Worm (Caenorhabditis elegans) whole organism, mixed stage, embryonic: ENCODE results near the gene hpo-33.

Experiments
- blmp-1 ChIP-seq: fragments of 150-350 bp; optimal IDR thresholded peaks from 2 replicates; lab custom pipeline; 2014; ENCODE audit warnings: missing biosample characterization, missing genetic modification characterization
- ces-1 ChIP-seq: fragments of 150-350 bp; optimal IDR thresholded peaks from 2 replicates; lab custom pipeline; 2014; ENCODE audit warnings: missing biosample characterization, missing genetic modification reagents, missing genetic modification characterization
- elt-1 ChIP-seq: sonication (generic microtip); optimal IDR thresholded peaks from 2 replicates; lab custom pipeline; 2017; ENCODE audit warnings: missing genetic modification characterization, mild to moderate bottlenecking, missing compliant biosample characterization, antibody characterized with exemption, moderate library complexity, borderline replicate concordance; ENCODE audit not compliant: insufficient read depth
- lsy-2 ChIP-seq: fragments of 150-350 bp; optimal IDR thresholded peaks from 2 replicates; lab custom pipeline; 2014; ENCODE audit warnings: missing biosample characterization, missing genetic modification characterization
- mab-5 ChIP-seq: fragments of 150-350 bp; optimal IDR thresholded peaks from 2 replicates; lab custom pipeline; 2014; ENCODE audit warnings: missing biosample characterization, missing genetic modification characterization
- mep-1 ChIP-seq: fragments of 150-350 bp; optimal IDR thresholded peaks from 2 replicates; lab custom pipeline; 2017; ENCODE audit warnings: missing biosample characterization, missing genetic modification reagents, missing genetic modification characterization, inconsistent platforms
- mls-2 ChIP-seq: sonication (generic microtip); optimal IDR thresholded peaks from 2 replicates; lab custom pipeline; 2016; ENCODE audit warnings: mild to moderate bottlenecking, missing genetic modification characterization, moderate library complexity, missing compliant biosample characterization
- nhr-12 ChIP-seq: fragments of 150-350 bp; optimal IDR thresholded peaks from 2 replicates; lab custom pipeline; 2014; ENCODE audit warnings: missing biosample characterization, missing genetic modification characterization
- nhr-237 ChIP-seq: fragments of 150-350 bp; optimal IDR thresholded peaks from 2 replicates; lab custom pipeline; 2014; ENCODE audit warnings: missing biosample characterization, missing genetic modification characterization
- nhr-76 ChIP-seq: sonication (generic microtip); optimal IDR thresholded peaks from 2 replicates; lab custom pipeline; 2017; ENCODE audit warnings: missing biosample characterization, missing genetic modification characterization
- sem-2 ChIP-seq: fragments of 200-800 bp; sonication (Bioruptor generic); optimal IDR thresholded peaks from 2 replicates; lab custom pipeline; 2018; ENCODE audit warnings: mild to moderate bottlenecking, missing genetic modification characterization, missing compliant biosample characterization
- snpc-4 ChIP-seq: fragments of 150-350 bp; optimal IDR thresholded peaks from 2 replicates; lab custom pipeline; 2014; ENCODE audit warnings: missing biosample characterization, missing genetic modification characterization
- sptf-1 ChIP-seq: sonication (generic microtip); optimal IDR thresholded peaks from 2 replicates; lab custom pipeline; 2017; ENCODE audit warnings: mild to moderate bottlenecking, missing genetic modification characterization, moderate library complexity, missing compliant biosample characterization
- unc-62 ChIP-seq: fragments of 150-350 bp; optimal IDR thresholded peaks from 2 replicates; lab custom pipeline; 2014; ENCODE audit warnings: missing biosample characterization, missing genetic modification reagents, missing genetic modification characterization

DNA sequence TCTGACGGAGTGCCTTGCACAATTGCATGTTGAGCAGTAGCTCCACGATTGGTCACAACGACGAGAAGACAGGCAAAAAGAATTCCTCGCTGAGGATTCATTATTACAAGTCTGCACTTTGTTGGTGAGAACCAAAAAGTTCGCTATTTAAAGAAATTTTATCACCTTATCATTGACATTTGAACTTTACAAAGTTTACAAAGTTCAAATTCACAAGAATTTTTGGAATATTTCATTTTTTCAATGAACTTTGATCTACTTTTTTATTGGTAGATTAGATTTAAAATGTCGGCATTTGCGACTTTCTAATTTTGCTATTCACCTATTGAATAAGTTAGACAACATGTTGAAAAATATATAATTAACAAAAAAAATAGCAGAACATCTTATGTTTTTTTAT lies 16.1 kb upstream of the hpo-33 start, which contains the start of gene F49H6.15:
- TF ChIP-seq elt-1 (tag; lab: Kevin White, UChicago) (no peak), snpc-4 (tag; lab: Kevin White, UChicago) (no peak), nhr-12 (tag; lab: Kevin White, UChicago) (no peak), ces-1 (GFP tag; lab: Kevin White, UChicago) (no peak), mls-2 (tag; lab: Kevin White, UChicago) (no peak), lsy-2 (tag; lab: Kevin White, UChicago) (no peak), nhr-76 (tag; lab: Kevin White, UChicago) (no peak), unc-62 (no peak), blmp-1 (tag; lab: Kevin White, UChicago) (no peak), mep-1 (no peak), sem-2 (GFP tag; lab: Kevin White, UChicago) (no peak), nhr-237 (no peak), mab-5 (no peak), sptf-1 (no peak)
